Fruit fly (Drosophila melanogaster) whole organism, adult: ENCODE results near the gene aay.

Experiments used
- CG1620 ChIP-seq: fragments of 200-800 bp; sonication (Bioruptor generic); optimal IDR thresholded peaks from 2 replicates; lab custom pipeline; 2016; ENCODE audit warnings: missing biosample characterization, missing genetic modification characterization
- CG33017 ChIP-seq: fragments of 200-800 bp; sonication (Bioruptor generic); optimal IDR thresholded peaks from 2 replicates; lab custom pipeline; 2018; ENCODE audit warnings: missing biosample characterization, mild to moderate bottlenecking, missing genetic modification characterization, moderate library complexity
- CG7045 ChIP-seq: fragments of 200-800 bp; sonication (Bioruptor generic); optimal IDR thresholded peaks from 2 replicates; lab custom pipeline; 2017; ENCODE audit warnings: missing biosample characterization, mild to moderate bottlenecking, missing genetic modification characterization
- kay ChIP-seq: fragments of 200-800 bp; sonication (Bioruptor generic); peaks from one replicate; lab custom pipeline; 2016; ENCODE audit warnings: missing biosample characterization, missing genetic modification characterization, borderline replicate concordance
- toe ChIP-seq: fragments of 200-800 bp; sonication (Bioruptor generic); optimal IDR thresholded peaks from 2 replicates; lab custom pipeline; 2016; ENCODE audit warnings: missing biosample characterization, missing genetic modification characterization

DNA sequence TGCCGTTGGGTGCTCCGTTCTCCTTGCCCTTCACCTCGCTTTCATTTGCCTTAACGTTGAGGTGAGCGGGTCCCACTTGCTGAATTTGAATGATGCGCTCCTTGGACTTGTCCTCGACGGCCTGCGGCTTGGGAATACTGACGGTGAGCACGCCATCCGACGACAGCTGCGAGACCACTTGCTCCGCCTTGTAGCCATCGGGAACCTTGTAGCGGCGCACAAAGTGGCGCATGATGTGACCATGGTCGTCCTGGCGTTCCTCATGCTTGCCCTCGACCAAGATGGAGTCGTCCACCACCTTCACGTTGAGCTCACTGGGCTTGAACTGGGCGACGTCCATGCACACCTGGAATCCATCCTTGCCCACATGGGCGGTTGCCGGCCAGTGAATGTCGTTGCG is 46.5 kb upstream of the aay start:
- TF ChIP-seq CG33017 (tag; lab: Kevin White, UChicago) (no peak), CG7045 (GFP tag; lab: Kevin White, UChicago) (no peak), toe (GFP tag; lab: Kevin White, UChicago) (no peak), CG1620 (GFP tag; lab: Kevin White, UChicago) (no peak), kay (GFP tag; lab: Kevin White, UChicago) (no peak)
